Fruit fly (Drosophila melanogaster): ENCODE data around the gene EMC2A.

- TF ChIP-seq CG32006 (GFP tag; optimal IDR thresholded peaks at IDR 0.05) = no peak
- no peak for TF ChIP-seq achi (GFP tag; optimal IDR thresholded peaks at IDR 0.05)
- TF ChIP-seq CG16779 (tag; optimal IDR thresholded peaks at IDR 0.05) = no peak
- no peak for TF ChIP-seq CG7368 (GFP tag; optimal IDR thresholded peaks at IDR 0.05)
- no peak for TF ChIP-seq CG11902 (GFP tag; optimal IDR thresholded peaks at IDR 0.05)
- TF ChIP-seq svp (GFP tag) = no peak
These were observed 21.0 kb downstream of the EMC2A start, which contains the start of gene VhaM9.7-d for dm6 chr3R:16974904-16975303.

Data from whole organism, prepupa.